Fruit fly (Drosophila melanogaster) whole organism, larva: ENCODE data around the gene CG14834.

Experiments
- noc ChIP-seq: fragments of 200-800 bp; sonication (Bioruptor generic); optimal IDR thresholded peaks from 3 replicates; lab custom pipeline; 2019; ENCODE audit warnings: missing biosample characterization, mild to moderate bottlenecking, missing genetic modification characterization, moderate library complexity

CG14834 gene

DNA sequence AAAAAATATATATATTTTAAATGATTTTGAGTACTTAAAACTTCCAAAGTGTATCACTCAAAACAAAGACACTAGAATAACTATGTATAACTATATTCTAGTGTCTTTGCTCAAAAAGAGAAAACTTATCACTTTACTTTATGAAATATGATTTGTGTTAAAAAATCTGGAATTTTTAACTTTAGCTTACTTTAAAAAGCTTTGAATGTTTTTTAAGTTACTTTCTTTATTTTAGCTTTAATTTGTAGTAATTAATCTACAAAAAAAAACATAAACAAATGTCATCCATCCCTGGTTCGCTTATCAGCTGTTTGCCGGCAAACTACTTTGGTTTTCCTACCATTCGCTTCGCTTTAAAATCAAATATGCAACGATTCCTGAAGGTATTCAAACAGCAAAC is 27.2 kb downstream of the CG14834 start, which contains the start of gene CG8607:
TSS of gene CG8607 (plus strand) at position 301 of the 400 bp plus-strand sequence.
- TF ChIP-seq noc, result no peak

DNA sequence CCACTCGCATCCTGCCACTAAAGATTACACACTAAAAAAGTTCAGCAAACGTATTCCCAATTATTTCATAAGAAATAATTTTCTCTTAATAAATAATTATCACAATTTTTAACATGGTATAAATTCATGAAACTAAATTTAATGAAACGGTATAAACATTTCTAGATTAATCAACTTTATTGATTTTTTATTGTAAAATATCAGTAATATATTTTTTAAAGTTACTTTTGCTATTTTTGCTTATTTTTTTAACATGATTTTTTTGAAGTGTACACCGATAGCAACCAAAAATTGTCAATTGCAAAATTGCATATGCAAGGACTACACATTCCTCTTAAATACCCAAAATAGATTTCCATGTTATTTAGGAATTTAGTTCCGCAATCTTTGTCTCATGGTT is 32.8 kb downstream of the CG14834 start:
- no peak for TF ChIP-seq noc

DNA sequence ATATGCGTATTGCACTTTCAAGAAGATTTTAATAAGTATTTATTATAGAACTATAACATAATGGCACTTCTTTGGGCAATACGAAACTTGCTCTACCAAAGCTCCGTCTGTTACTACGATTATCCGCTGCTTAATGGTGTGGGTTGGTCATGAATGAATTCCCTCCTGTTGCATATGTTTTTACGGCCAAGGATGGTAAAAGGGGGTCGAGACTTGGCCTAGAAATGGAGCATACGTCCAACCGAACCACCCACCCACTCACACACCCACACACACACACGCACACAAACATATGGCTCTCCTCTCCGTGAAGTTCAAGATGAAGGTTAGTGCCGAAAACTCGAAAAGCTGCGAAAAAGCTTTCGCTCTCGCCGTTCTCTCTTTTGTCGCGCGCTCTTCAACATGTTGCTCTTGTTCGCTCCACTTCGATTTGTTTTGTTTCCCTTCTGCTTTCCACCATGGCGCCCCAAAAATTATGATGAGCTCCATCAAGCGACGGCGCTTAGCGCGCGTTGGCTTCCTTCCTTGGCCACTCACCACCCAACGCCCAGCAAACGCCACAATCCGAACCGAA is 33.3 kb downstream of the CG14834 start:
- TF ChIP-seq noc, result no peak

dm6 chr3L:7312754-7313153 is 34.2 kb downstream of the CG14834 start, which contains the start of gene unc-13-4A:
Gene unc-13-4A, minus strand, starts transcription at chr3L:7312896.
- TF ChIP-seq noc, result no peak

DNA sequence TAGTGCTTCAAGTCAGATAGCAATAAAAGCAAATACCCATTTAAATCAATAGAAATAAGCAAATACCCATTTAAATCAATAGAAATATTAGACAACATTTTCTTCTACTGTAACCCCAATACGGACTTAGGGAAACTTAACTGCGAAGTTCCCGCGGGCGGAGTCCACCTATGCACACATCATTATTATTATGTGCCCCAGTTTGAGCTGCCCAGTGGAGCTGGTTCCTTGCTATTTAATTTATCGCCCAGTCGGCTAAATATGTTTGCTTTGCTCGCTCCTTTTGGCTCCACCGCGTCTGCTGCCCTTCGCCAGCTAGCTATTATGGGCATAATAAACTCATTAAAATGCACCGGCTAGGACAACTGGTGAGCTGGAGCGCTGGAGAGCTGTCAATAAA is 46.3 kb downstream of the CG14834 start:
- TF ChIP-seq noc, result no peak
